Fruit fly (Drosophila melanogaster) whole organism, embryonic: ENCODE data around the gene CG1951.

ENCODE experiments used
- ATbp ChIP-seq: fragments of 200-800 bp; sonication (Bioruptor generic); optimal IDR thresholded peaks from 2 replicates; lab custom pipeline; 2017; ENCODE audit warnings: missing biosample characterization, mild to moderate bottlenecking, missing genetic modification characterization, missing genetic modification reagents
- Atf6 ChIP-seq: fragments of 200-800 bp; sonication (Bioruptor generic); IDR thresholded peaks from 2 replicates; pipeline ENCODE4 v1.3.6; 2022; ENCODE audit warnings: missing biosample characterization, missing genetic modification characterization
- Bteb2 ChIP-seq: fragments of 200-800 bp; sonication (Bioruptor generic); optimal IDR thresholded peaks from 2 replicates; lab custom pipeline; 2016; ENCODE audit warnings: missing biosample characterization, missing genetic modification characterization
- CG11247 ChIP-seq: fragments of 200-800 bp; sonication (Bioruptor generic); IDR thresholded peaks from 2 replicates; pipeline ENCODE4 v1.3.6; 2022; ENCODE audit warnings: missing biosample characterization, missing genetic modification characterization
- CG11504 ChIP-seq: fragments of 200-800 bp; sonication (Bioruptor generic); optimal IDR thresholded peaks from 3 replicates; lab custom pipeline; 2019; ENCODE audit warnings: missing biosample characterization, mild to moderate bottlenecking, missing genetic modification characterization, moderate library complexity
- CG11695 ChIP-seq: fragments of 200-800 bp; sonication (Bioruptor generic); IDR thresholded peaks from 3 replicates; pipeline ENCODE4 v1.3.6; 2022; ENCODE audit warnings: missing biosample characterization, missing genetic modification characterization
- CG11696 ChIP-seq: fragments of 200-800 bp; sonication (Bioruptor generic); IDR thresholded peaks from 2 replicates; pipeline ENCODE4 v1.3.6; 2022; ENCODE audit warnings: missing biosample characterization, missing genetic modification characterization
- CG12299 ChIP-seq: fragments of 200-800 bp; sonication (Bioruptor generic); optimal IDR thresholded peaks from 2 replicates; lab custom pipeline; 2018; ENCODE audit warnings: missing biosample characterization, mild to moderate bottlenecking, missing genetic modification characterization
- CG12659 ChIP-seq: fragments of 200-800 bp; sonication (Bioruptor generic); optimal IDR thresholded peaks from 3 replicates; lab custom pipeline; 2017; ENCODE audit warnings: mild to moderate bottlenecking, missing biosample characterization, missing genetic modification reagents, missing genetic modification characterization
- CG13775 ChIP-seq: fragments of 200-800 bp; sonication (Bioruptor generic); optimal IDR thresholded peaks from 3 replicates; lab custom pipeline; 2017; ENCODE audit warnings: missing biosample characterization, mild to moderate bottlenecking, missing genetic modification characterization
- CG1647 ChIP-seq: fragments of 200-800 bp; sonication (Bioruptor generic); optimal IDR thresholded peaks from 3 replicates; lab custom pipeline; 2016; ENCODE audit warnings: missing biosample characterization, missing genetic modification characterization
- CG16863 ChIP-seq: fragments of 200-800 bp; sonication (Bioruptor generic); optimal IDR thresholded peaks from 3 replicates; lab custom pipeline; 2016; ENCODE audit warnings: missing biosample characterization, missing genetic modification characterization
- CG17359 ChIP-seq: fragments of 200-800 bp; sonication (Bioruptor generic); optimal IDR thresholded peaks from 3 replicates; lab custom pipeline; 2018; ENCODE audit warnings: missing biosample characterization, mild to moderate bottlenecking, missing genetic modification characterization, moderate library complexity
- CG17385 ChIP-seq: fragments of 200-800 bp; sonication (Bioruptor generic); optimal IDR thresholded peaks from 3 replicates; lab custom pipeline; 2018; ENCODE audit warnings: missing biosample characterization, mild to moderate bottlenecking, missing genetic modification characterization
- CG17912 ChIP-seq: fragments of 200-800 bp; sonication (Bioruptor generic); optimal IDR thresholded peaks from 2 replicates; lab custom pipeline; 2018; ENCODE audit warnings: missing biosample characterization, mild to moderate bottlenecking, missing genetic modification characterization
- CG1832 ChIP-seq: fragments of 200-800 bp; sonication (Bioruptor generic); optimal IDR thresholded peaks from 2 replicates; lab custom pipeline; 2017; ENCODE audit warnings: missing biosample characterization, mild to moderate bottlenecking, missing genetic modification characterization, inconsistent platforms
- CG18619 ChIP-seq: fragments of 200-800 bp; sonication (Bioruptor generic); optimal IDR thresholded peaks from 3 replicates; lab custom pipeline; 2017; ENCODE audit warnings: missing biosample characterization, mild to moderate bottlenecking, missing genetic modification characterization
- CG3163 ChIP-seq: fragments of 200-800 bp; sonication (Bioruptor generic); optimal IDR thresholded peaks from 3 replicates; lab custom pipeline; 2016; ENCODE audit warnings: missing biosample characterization, missing genetic modification characterization
- CG4424 ChIP-seq: fragments of 200-800 bp; sonication (Bioruptor generic); optimal IDR thresholded peaks from 3 replicates; lab custom pipeline; 2016; ENCODE audit warnings: missing biosample characterization, missing genetic modification characterization
- CG4820 ChIP-seq: fragments of 200-800 bp; sonication (Bioruptor generic); optimal IDR thresholded peaks from 3 replicates; lab custom pipeline; 2016; ENCODE audit warnings: missing biosample characterization, missing genetic modification characterization
- CG7357 ChIP-seq: fragments of 200-800 bp; sonication (Bioruptor generic); IDR thresholded peaks from 3 replicates; pipeline ENCODE4 v1.3.6; 2022; ENCODE audit warnings: missing biosample characterization, missing genetic modification characterization
- CG7963 ChIP-seq: fragments of 200-800 bp; sonication (Bioruptor generic); IDR thresholded peaks from 3 replicates; pipeline ENCODE4 v1.3.6; 2022; ENCODE audit warnings: missing biosample characterization, missing genetic modification characterization; ENCODE audit not compliant: partially characterized antibody
- CG8290 ChIP-seq, 3 experiments: fragments of 200-800 bp; sonication (Bioruptor generic); optimal IDR thresholded peaks; 2 replicates each; lab custom pipeline; 2016 to 2019; ENCODE audit warnings: missing biosample characterization in 3 of 3, missing genetic modification characterization in 3 of 3, mild to moderate bottlenecking in 2 of 3, moderate library complexity in 1 of 3
- CTCF ChIP-seq: fragments of 200-800 bp; sonication (Bioruptor generic); optimal IDR thresholded peaks from 2 replicates; lab custom pipeline; 2017; ENCODE audit warnings: missing biosample characterization, mild to moderate bottlenecking, missing genetic modification characterization, moderate library complexity
- CkIIα-i1 ChIP-seq: fragments of 200-800 bp; sonication (Bioruptor generic); IDR thresholded peaks from 2 replicates; pipeline ENCODE4 v1.3.6; 2022; ENCODE audit warnings: missing biosample characterization, missing genetic modification characterization
- Dip2 ChIP-seq: fragments of 200-800 bp; sonication (Bioruptor generic); IDR thresholded peaks from 2 replicates; pipeline ENCODE4 v1.3.6; 2022; ENCODE audit warnings: missing biosample characterization, missing genetic modification characterization
- Hr78 ChIP-seq, 2 experiments: fragments of 200-800 bp in 1 of 2; fragments of >200 bp in 1 of 2; sonication (Bioruptor generic) in 1 of 2; optimal IDR thresholded peaks; 2 replicates each; lab custom pipeline; 2017 to 2019; ENCODE audit warnings: missing biosample characterization in 2 of 2, missing genetic modification characterization in 2 of 2, mild to moderate bottlenecking in 1 of 2, moderate library complexity in 1 of 2
- Jarid2 ChIP-seq: fragments of 200-800 bp; sonication (Bioruptor generic); optimal IDR thresholded peaks from 3 replicates; lab custom pipeline; 2017; ENCODE audit warnings: mild to moderate bottlenecking, missing biosample characterization, missing genetic modification reagents, missing genetic modification characterization
- Lpt ChIP-seq: fragments of >200 bp; optimal IDR thresholded peaks from 2 replicates; lab custom pipeline; 2018; ENCODE audit warnings: missing biosample characterization, missing genetic modification characterization
- Med ChIP-seq: fragments of 200-800 bp; sonication (Bioruptor generic); peaks from one replicate; lab custom pipeline; 2016; ENCODE audit warnings: missing biosample characterization, missing genetic modification characterization, mild to moderate bottlenecking, inconsistent platforms, moderate library complexity
- NfI ChIP-seq: fragments of 200-800 bp; sonication (Bioruptor generic); optimal IDR thresholded peaks from 3 replicates; lab custom pipeline; 2018; ENCODE audit warnings: missing biosample characterization, mild to moderate bottlenecking, missing genetic modification characterization, moderate library complexity
- Side ChIP-seq: fragments of 200-800 bp; sonication (Bioruptor generic); optimal IDR thresholded peaks from 2 replicates; lab custom pipeline; 2016; ENCODE audit warnings: missing biosample characterization, missing genetic modification characterization
- cg ChIP-seq: fragments of 200-800 bp; sonication (Bioruptor generic); optimal IDR thresholded peaks from 3 replicates; lab custom pipeline; 2019; ENCODE audit warnings: missing biosample characterization, mild to moderate bottlenecking, missing genetic modification characterization, moderate library complexity
- gcm2 ChIP-seq: fragments of 200-800 bp; sonication (Bioruptor generic); optimal IDR thresholded peaks from 2 replicates; lab custom pipeline; 2016; ENCODE audit warnings: missing biosample characterization, missing genetic modification characterization
- her ChIP-seq: fragments of 200-800 bp; sonication (Bioruptor generic); optimal IDR thresholded peaks from 2 replicates; lab custom pipeline; 2016; ENCODE audit warnings: missing biosample characterization, missing genetic modification characterization
- lab ChIP-seq: fragments of 200-800 bp; sonication (Bioruptor generic); optimal IDR thresholded peaks from 3 replicates; lab custom pipeline; 2017; ENCODE audit warnings: missing biosample characterization, missing genetic modification characterization, mild to moderate bottlenecking, moderate library complexity, missing genetic modification reagents
- mam ChIP-seq: fragments of 200-800 bp; sonication (Bioruptor generic); optimal IDR thresholded peaks from 3 replicates; lab custom pipeline; 2016; ENCODE audit warnings: missing biosample characterization, missing genetic modification characterization
- nerfin-1 ChIP-seq: fragments of 200-800 bp; sonication (Bioruptor generic); optimal IDR thresholded peaks from 3 replicates; lab custom pipeline; 2019; ENCODE audit warnings: missing biosample characterization, mild to moderate bottlenecking, missing genetic modification characterization, moderate library complexity
- pros ChIP-seq: fragments of 200-800 bp; sonication (Bioruptor generic); optimal IDR thresholded peaks from 3 replicates; lab custom pipeline; 2019; ENCODE audit warnings: missing biosample characterization, mild to moderate bottlenecking, missing genetic modification characterization, moderate library complexity
- sens ChIP-seq: fragments of 200-800 bp; sonication (Bioruptor generic); peaks from one replicate; lab custom pipeline; 2016; ENCODE audit warnings: missing biosample characterization, missing genetic modification characterization
- stc ChIP-seq: fragments of 200-800 bp; sonication (Bioruptor generic); IDR thresholded peaks from 2 replicates; pipeline ENCODE4 v1.3.6; 2022; ENCODE audit warnings: missing biosample characterization, missing genetic modification characterization
- vvl ChIP-seq: fragments of 200-800 bp; sonication (Bioruptor generic); IDR thresholded peaks from 2 replicates; pipeline ENCODE4 v1.3.6; 2022; ENCODE audit warnings: missing biosample characterization, missing genetic modification characterization
- wek ChIP-seq: fragments of 200-800 bp; sonication (Bioruptor generic); optimal IDR thresholded peaks from 3 replicates; lab custom pipeline; 2018; ENCODE audit warnings: missing biosample characterization, mild to moderate bottlenecking, missing genetic modification characterization, moderate library complexity

Gene CG1951

dm6 chr3R:29069208-29070072 lies 42.4 kb downstream of the CG1951 start (continued):
- TF ChIP-seq lab (GFP tag; lab: Kevin White, UChicago) (no peak), Atf6 (GFP tag; lab: Robert Waterston, UW) (no peak), Bteb2 (GFP tag; lab: Kevin White, UChicago) (no peak), CG8290 (GFP tag; optimal IDR thresholded peaks at IDR 0.05; lab: Kevin White, UChicago) (no peak), CG8290 (tag; optimal IDR thresholded peaks at IDR 0.05; lab: Kevin White, UChicago) (no peak), CG13775 (GFP tag; lab: Kevin White, UChicago) (no peak), Lpt (GFP tag; lab: Kevin White, UChicago) (no peak), CG1832 (GFP tag; lab: Kevin White, UChicago) (peak; percentile 30), cg (GFP tag; lab: Kevin White, UChicago) (peak; percentile 75), CG12299 (no peak), CG7357 (no peak), her (GFP tag; lab: Kevin White, UChicago) (no peak), Jarid2 (no peak), CG17912 (GFP tag; lab: Kevin White, UChicago) (no peak), pros (GFP tag; lab: Kevin White, UChicago) (peak; percentile 19), CG11247 (GFP tag; lab: Robert Waterston, UW) (no peak), gcm2 (GFP tag; lab: Kevin White, UChicago) (no peak), Hr78 (GFP tag; optimal IDR thresholded peaks at IDR 0.05; lab: Kevin White, UChicago) (no peak), Side (GFP tag; lab: Kevin White, UChicago) (no peak), mam (GFP tag; lab: Kevin White, UChicago) (no peak), CG17385 (GFP tag; lab: Kevin White, UChicago) (peak; percentile 11), CTCF (GFP tag; lab: Kevin White, UChicago) (no peak), CG18619 (GFP tag; lab: Kevin White, UChicago) (no peak), CG1647 (GFP tag; lab: Kevin White, UChicago) (no peak), CG11504 (tag; lab: Kevin White, UChicago) (no peak), NfI (no peak), CG3163 (GFP tag; lab: Kevin White, UChicago) (no peak), CG17359 (tag; lab: Kevin White, UChicago) (no peak), CG12659 (no peak), nerfin-1 (tag; lab: Kevin White, UChicago) (no peak), CG4424 (GFP tag; lab: Kevin White, UChicago) (no peak), CG4820 (GFP tag; lab: Kevin White, UChicago) (no peak), CkIIα-i1 (GFP tag; lab: Robert Waterston, UW) (no peak)

- no peak for TF ChIP-seq stc
- peak; percentile 9; the same call in 1 of the 2 replicates for TF ChIP-seq vvl
- peak; percentile 53 for TF ChIP-seq Med (GFP tag; lab: Kevin White, UChicago)
- peak; percentile 20 for TF ChIP-seq ATbp (GFP tag; lab: Kevin White, UChicago)
- TF ChIP-seq CG11695 (GFP tag; lab: Robert Waterston, UW) = 0 out of 3 replicates have a peak, but pooled peaks have one; percentile 28
- TF ChIP-seq CG11696 (GFP tag; lab: Robert Waterston, UW) = no peak
- TF ChIP-seq Dip2 (GFP tag; lab: Robert Waterston, UW) = no peak
- TF ChIP-seq lab (GFP tag; lab: Kevin White, UChicago) = peak; percentile 13
- no peak for TF ChIP-seq CG7963 (GFP tag; lab: Robert Waterston, UW)
- peak; percentile 24 for TF ChIP-seq sens (GFP tag; lab: Kevin White, UChicago)
- TF ChIP-seq CG16863 (GFP tag; lab: Kevin White, UChicago) = no peak
- peak; percentile 15 for TF ChIP-seq wek (GFP tag; lab: Kevin White, UChicago)
Measured at dm6 chr3R:29071141-29071540, 44.1 kb downstream of the CG1951 start.
